Fruit fly (Drosophila melanogaster): ENCODE data around the gene pyd3.

The pyd3 gene

dm6 chr3R:7759486-7759885 is 9.6 kb upstream of the pyd3 start, which contains the start of gene Sp7:
Gene Sp7 (plus strand): TSS chr3R:7759786.
- no peak for TF ChIP-seq pum (GFP tag; optimal IDR thresholded peaks at IDR 0.05)
- no peak for TF ChIP-seq fd64A (GFP tag; optimal IDR thresholded peaks at IDR 0.05)
- TF ChIP-seq CG34224 (GFP tag; IDR thresholded peaks at IDR 0.05; ENCODE audit: partially characterized antibody): no peak
- no peak for TF ChIP-seq CG3847 (GFP tag; IDR thresholded peaks at IDR 0.05)
- no peak for TF ChIP-seq CG16863 (GFP tag; optimal IDR thresholded peaks at IDR 0.05)
- TF ChIP-seq CG11696 (GFP tag; IDR thresholded peaks at IDR 0.05): no peak
- no peak for TF ChIP-seq onecut (GFP tag; IDR thresholded peaks at IDR 0.05)
- TF ChIP-seq CG16815 (GFP tag; optimal IDR thresholded peaks at IDR 0.05): no peak
- no peak for TF ChIP-seq shn (GFP tag; optimal IDR thresholded peaks at IDR 0.05)
- TF ChIP-seq zen (tag; optimal IDR thresholded peaks at IDR 0.05): no peak

- TF ChIP-seq CG9817 (tag; optimal IDR thresholded peaks at IDR 0.05): no peak
- TF ChIP-seq hb (GFP tag; IDR thresholded peaks at IDR 0.05; ENCODE audit: partially characterized antibody): no peak
- no peak for TF ChIP-seq Mrtf (GFP tag; IDR thresholded peaks at IDR 0.05)
- TF ChIP-seq ttk (GFP tag; IDR thresholded peaks at IDR 0.05): no peak
- TF ChIP-seq unpg (GFP tag; optimal IDR thresholded peaks at IDR 0.05): no peak
- no peak for TF ChIP-seq ERR (GFP tag; optimal IDR thresholded peaks at IDR 0.05)
- no peak for TF ChIP-seq CG10274 (GFP tag; optimal IDR thresholded peaks at IDR 0.05)
- no peak for TF ChIP-seq Dfd (GFP tag; optimal IDR thresholded peaks at IDR 0.05)
- no peak for TF ChIP-seq HHEX (GFP tag; optimal IDR thresholded peaks at IDR 0.05)
- TF ChIP-seq CG32532 (GFP tag; IDR thresholded peaks at IDR 0.05): no peak
- TF ChIP-seq chm (GFP tag; IDR thresholded peaks at IDR 0.05): no peak
- TF ChIP-seq CG9215 (GFP tag; IDR thresholded peaks at IDR 0.05): no peak
- no peak for TF ChIP-seq row (GFP tag; IDR thresholded peaks at IDR 0.05)
- no peak for TF ChIP-seq CG31388 (GFP tag; optimal IDR thresholded peaks at IDR 0.05)
- no peak for TF ChIP-seq Gsc (GFP tag; IDR thresholded peaks at IDR 0.05)
- no peak for TF ChIP-seq CG2875 (GFP tag; optimal IDR thresholded peaks at IDR 0.05)
- no peak for TF ChIP-seq disco-r (GFP tag; optimal IDR thresholded peaks at IDR 0.05)
- TF ChIP-seq Ptx1 (GFP tag; IDR thresholded peaks at IDR 0.05): no peak
Measured at dm6 chr3R:7757822-7758221, 7.9 kb upstream of the pyd3 start, which contains the start of gene CG10919. Gene CG10919 (plus strand): TSS chr3R:7758122.

- peak; percentile 28 for TF ChIP-seq Ets65A (GFP tag)
- no peak for TF ChIP-seq gsb (GFP tag; IDR thresholded peaks at IDR 0.05)
- no peak for TF ChIP-seq CG17912 (GFP tag; optimal IDR thresholded peaks at IDR 0.05)
- no peak for TF ChIP-seq bab2 (GFP tag; optimal IDR thresholded peaks at IDR 0.05)
- no peak for TF ChIP-seq fd64A (GFP tag; optimal IDR thresholded peaks at IDR 0.05)
- 0 out of 4 replicates have a peak, but pooled peaks have one; percentile 21 for TF ChIP-seq chinmo (GFP tag; IDR thresholded peaks at IDR 0.05; ENCODE audit: partially characterized antibody)
- TF ChIP-seq sr (GFP tag; IDR thresholded peaks at IDR 0.05): no peak
- peak; percentile 81 for TF ChIP-seq CG1832 (GFP tag; optimal IDR thresholded peaks at IDR 0.05)
- TF ChIP-seq Bdp1 (GFP tag; optimal IDR thresholded peaks at IDR 0.05): no peak
- TF ChIP-seq CG11085 (GFP tag; IDR thresholded peaks at IDR 0.05): no peak
- no peak for TF ChIP-seq Dad (GFP tag; optimal IDR thresholded peaks at IDR 0.05)
- no peak for TF ChIP-seq bowl (GFP tag; IDR thresholded peaks at IDR 0.05)
- no peak for TF ChIP-seq CG3407 (GFP tag; optimal IDR thresholded peaks at IDR 0.05)
- TF ChIP-seq hb (GFP tag; IDR thresholded peaks at IDR 0.05; ENCODE audit: partially characterized antibody): no peak
- no peak for TF ChIP-seq hbn (GFP tag; IDR thresholded peaks at IDR 0.05; ENCODE audit: partially characterized antibody)
- TF ChIP-seq Pdp1 (GFP tag; optimal IDR thresholded peaks at IDR 0.05): no peak
- TF ChIP-seq chm (GFP tag; IDR thresholded peaks at IDR 0.05): no peak
- TF ChIP-seq CG18764 (GFP tag; optimal IDR thresholded peaks at IDR 0.05): no peak
- peak; percentile 15; the same call in 1 of the 3 replicates for TF ChIP-seq zen2 (GFP tag; IDR thresholded peaks at IDR 0.05; ENCODE audit: partially characterized antibody)
- no peak for TF ChIP-seq insv (GFP tag; optimal IDR thresholded peaks at IDR 0.05)
- TF ChIP-seq scrt (GFP tag; optimal IDR thresholded peaks at IDR 0.05): peak; percentile 19
- no peak for TF ChIP-seq salm (tag; optimal IDR thresholded peaks at IDR 0.05)
- no peak for TF ChIP-seq ase (GFP tag; IDR thresholded peaks at IDR 0.05)
- TF ChIP-seq CG10321 (GFP tag; IDR thresholded peaks at IDR 0.05): peak; percentile 92
- TF ChIP-seq trh (GFP tag; optimal IDR thresholded peaks at IDR 0.05): no peak
Measured at dm6 chr3R:7753518-7753917, 3.6 kb upstream of the pyd3 start.

Measured in whole organism, embryonic.